Worm (Caenorhabditis elegans): ENCODE data around the gene T24E12.2.
"Not testable (repeated sequence)": the region's sequence is repeated elsewhere in the genome, so short reads cannot be mapped to it uniquely, and the experiment has no call there.

The T24E12.2 gene

DNA sequence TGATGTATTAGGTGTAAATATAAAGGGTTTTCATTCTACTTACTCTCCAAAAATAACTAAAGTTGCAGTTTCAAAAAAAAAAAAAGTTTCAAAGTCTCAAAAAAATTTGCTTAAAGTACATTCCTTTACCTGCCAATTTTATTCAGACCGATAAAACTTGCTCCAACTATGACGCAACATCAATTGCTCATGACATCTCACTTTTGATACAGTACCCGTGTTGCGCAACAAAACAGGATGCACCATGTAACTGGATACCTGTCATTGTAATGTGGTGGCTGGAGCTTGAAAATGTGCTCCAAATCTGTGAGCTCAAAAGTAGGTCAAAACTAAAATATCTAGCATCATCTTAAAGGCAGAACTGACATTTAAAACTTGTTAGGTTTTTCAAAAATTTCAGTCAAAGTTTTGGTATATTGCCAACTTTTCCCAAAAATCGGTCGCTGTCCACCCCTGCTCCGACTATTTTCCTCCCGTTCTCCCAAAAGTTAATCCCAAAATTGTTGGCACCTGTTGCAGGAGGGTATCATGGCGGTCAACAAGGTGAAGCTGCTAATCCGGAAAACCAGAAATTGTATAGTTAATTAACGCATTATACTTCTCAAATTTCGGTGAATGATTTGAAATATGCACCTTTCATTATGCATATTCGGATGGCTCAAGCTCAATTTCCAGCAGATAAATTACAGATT lies at the start of gene T24E12.2:
T24E12.2 (plus strand) TSS at position 642 of the 692 bp plus-strand sequence.
- TF ChIP-seq W03F9.2 (tag; optimal IDR thresholded peaks at IDR 0.05) (no peak), dao-5 (tag; optimal IDR thresholded peaks at IDR 0.05) (no peak), him-1 (tag; optimal IDR thresholded peaks at IDR 0.05) (no peak)

DNA sequence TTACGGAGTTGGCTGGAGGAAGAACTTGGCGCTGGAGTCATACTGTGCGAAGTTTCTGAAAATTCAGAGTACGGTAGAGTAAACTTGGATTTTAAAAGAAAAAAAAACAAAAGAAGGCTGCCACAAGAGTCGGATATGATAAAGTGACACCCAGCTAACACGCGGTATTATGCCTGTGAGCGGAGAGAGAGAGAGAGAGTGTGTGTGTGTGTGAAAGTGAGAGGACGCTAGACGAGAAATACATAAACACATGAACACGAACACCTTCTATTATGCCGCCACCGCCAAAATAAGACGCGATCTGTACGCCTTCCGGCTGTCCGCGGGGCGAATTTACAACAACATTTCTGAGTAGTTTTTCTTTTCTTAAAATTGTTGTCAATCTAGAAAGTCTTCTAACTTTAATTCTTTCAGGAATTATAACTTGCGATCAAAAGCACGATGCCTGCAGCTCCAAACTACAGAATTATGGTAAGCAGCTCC lies 45.8 kb upstream of the T24E12.2 start, which contains the start of gene F12E12.6:
F12E12.6 (minus strand) TSS at position 51 of the 483 bp plus-strand sequence.
- TF ChIP-seq dao-5 (tag; optimal IDR thresholded peaks at IDR 0.05) (no peak), him-1 (tag; optimal IDR thresholded peaks at IDR 0.05) (no peak), W03F9.2 (tag; optimal IDR thresholded peaks at IDR 0.05) (no peak)

DNA sequence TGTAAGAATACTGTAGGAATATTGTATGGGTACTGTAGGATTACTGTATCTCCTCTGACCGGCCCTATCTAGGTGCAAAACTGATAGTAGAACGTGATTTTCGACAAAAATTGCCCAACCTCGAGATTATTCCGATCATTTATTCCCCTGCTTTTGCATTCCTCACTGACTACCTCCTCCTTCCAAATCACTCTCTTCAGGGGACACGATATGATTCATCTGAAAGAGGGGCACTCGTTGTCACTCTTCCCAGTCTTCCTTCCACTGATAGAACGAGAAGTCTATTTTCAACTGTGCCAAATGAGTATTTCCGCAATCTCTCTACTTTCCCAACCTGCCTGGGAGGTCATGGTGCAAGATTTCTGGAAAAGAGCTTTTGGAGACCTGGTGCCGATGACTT lies 43.1 kb upstream of the T24E12.2 start, which contains the start of gene F12E12.2:
F12E12.2 (plus strand) TSS at position 301 of the 400 bp plus-strand sequence.
- TF ChIP-seq W03F9.2 (tag; optimal IDR thresholded peaks at IDR 0.05) (no peak), him-1 (tag; optimal IDR thresholded peaks at IDR 0.05) (no peak), dao-5 (tag; optimal IDR thresholded peaks at IDR 0.05) (no peak)

DNA sequence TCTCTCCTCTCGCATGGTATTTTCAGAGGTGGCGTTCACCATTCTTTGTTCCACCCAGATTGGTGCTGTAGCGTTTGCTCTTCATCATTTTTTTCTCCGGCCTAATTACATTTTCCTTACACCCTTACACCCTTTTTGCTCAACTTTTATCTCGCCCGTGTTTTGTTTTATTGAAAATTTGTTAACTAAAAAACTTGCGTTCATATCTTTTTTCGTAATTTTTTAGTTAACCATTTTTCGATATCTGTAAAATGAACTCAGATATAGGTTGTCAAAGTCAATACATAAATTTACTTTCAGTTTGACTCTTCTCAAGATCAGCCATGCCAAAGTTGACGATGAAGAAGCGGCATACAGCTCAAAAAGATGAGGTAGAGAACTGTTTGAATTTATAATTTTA lies 41.2 kb upstream of the T24E12.2 start, which contains the start of gene F12E12.1:
F12E12.1 (plus strand) TSS at position 301 of the 400 bp plus-strand sequence.
- TF ChIP-seq dao-5 (tag; optimal IDR thresholded peaks at IDR 0.05) = no peak
- TF ChIP-seq W03F9.2 (tag; optimal IDR thresholded peaks at IDR 0.05) = no peak
- TF ChIP-seq him-1 (tag; optimal IDR thresholded peaks at IDR 0.05) = no peak

DNA sequence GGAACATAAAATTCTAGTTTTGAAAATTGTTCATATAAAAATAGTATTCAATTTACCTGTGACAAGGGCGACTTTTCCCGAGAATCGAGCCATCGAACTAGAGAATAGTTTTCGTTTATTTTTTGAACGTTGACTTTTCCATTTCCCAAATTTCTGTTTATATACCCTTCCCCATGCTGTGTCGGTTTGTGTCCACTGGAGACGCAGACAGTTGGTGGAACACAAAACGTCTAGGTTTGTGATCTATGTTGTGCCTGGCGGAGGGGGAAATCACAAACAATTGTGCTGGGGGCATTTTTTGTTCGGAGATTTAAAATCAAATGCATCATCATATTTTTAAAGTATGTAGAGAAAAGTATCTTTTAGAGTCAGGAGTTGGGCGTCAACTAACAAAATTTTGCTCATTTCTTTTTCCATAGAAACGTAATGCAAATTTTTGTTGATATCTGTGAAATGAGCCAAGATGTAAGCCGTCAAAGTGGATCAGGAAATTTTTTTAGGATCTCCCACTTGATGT lies 39.0 kb upstream of the T24E12.2 start, which contains the start of gene nta-1:
nta-1 (minus strand) TSS at position 131 of the 517 bp plus-strand sequence.
- TF ChIP-seq him-1 (tag; optimal IDR thresholded peaks at IDR 0.05) (no peak), dao-5 (tag; optimal IDR thresholded peaks at IDR 0.05) (no peak), W03F9.2 (tag; optimal IDR thresholded peaks at IDR 0.05) (no peak)

DNA sequence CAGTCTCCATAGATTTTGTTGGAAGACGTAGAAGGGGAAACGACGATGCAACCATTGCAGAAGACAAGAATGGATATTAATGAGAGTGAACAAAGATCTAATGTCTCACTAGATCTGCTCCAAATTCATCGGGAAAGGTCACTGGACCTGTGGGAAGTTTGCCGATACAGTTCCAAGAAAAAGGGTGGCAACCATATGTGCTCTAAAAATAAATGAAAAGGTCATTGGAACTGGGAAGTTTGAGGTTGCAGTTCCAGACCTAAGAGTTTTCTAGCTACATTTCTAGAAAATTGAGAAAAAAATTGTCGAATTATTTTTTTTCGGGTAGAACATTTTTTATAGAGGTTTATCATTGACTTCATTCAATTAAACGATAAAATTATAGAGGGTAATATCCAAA lies 35.3 kb upstream of the T24E12.2 start, which contains the start of gene fbxb-92:
fbxb-92 (minus strand) TSS at position 101 of the 400 bp plus-strand sequence.
- TF ChIP-seq him-1 (tag; optimal IDR thresholded peaks at IDR 0.05) (no peak), dao-5 (tag; optimal IDR thresholded peaks at IDR 0.05) (no peak), W03F9.2 (tag; optimal IDR thresholded peaks at IDR 0.05) (no peak)

DNA sequence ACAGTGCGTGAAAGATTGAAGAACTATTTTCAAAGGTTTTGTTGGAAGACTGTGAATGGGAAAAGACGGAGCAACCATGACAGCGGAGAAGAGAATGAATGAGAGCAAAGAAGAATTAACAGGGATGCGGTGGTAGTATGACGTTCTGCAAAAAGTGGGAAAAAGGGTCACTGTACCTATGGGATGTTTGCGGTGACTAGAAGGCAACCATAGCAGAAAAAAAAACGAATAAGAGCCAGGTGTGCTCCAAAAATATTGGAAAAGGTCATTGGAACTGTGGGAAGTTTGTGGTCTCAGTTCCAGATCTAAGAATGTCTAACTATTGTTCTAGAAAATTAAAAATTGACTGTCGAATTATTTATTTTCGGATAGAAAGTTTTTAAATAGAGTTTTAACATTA lies 34.0 kb upstream of the T24E12.2 start, which contains the start of gene fbxb-90:
fbxb-90 (minus strand) TSS at position 101 of the 400 bp plus-strand sequence.
- TF ChIP-seq dao-5 (tag; optimal IDR thresholded peaks at IDR 0.05) (no peak), him-1 (tag; optimal IDR thresholded peaks at IDR 0.05) (no peak), W03F9.2 (tag; optimal IDR thresholded peaks at IDR 0.05) (no peak)

DNA sequence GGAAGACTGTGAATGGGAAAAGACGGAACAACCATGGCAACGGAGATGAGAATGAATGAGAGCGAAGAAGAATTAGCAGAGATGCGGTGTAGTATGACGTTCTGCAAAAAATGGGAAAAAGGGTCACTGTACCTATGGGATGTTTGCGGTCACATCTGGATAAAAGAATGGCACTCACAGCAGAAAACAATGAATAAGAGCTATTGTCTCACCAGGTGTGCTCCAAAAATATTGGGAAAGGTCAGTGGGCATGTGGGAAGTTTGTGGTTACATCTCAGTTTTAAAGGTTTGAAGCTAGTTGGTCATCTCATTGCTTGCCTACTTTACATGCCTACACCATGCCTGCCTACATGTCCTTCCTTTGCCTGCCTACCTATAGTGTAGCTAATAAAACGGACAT lies 32.1 kb upstream of the T24E12.2 start, which contains the start of gene fbxb-91:
fbxb-91 (minus strand) TSS at position 101 of the 400 bp plus-strand sequence.
- TF ChIP-seq W03F9.2 (tag; optimal IDR thresholded peaks at IDR 0.05) (no peak), him-1 (tag; optimal IDR thresholded peaks at IDR 0.05) (no peak), dao-5 (tag; optimal IDR thresholded peaks at IDR 0.05) (no peak)

DNA sequence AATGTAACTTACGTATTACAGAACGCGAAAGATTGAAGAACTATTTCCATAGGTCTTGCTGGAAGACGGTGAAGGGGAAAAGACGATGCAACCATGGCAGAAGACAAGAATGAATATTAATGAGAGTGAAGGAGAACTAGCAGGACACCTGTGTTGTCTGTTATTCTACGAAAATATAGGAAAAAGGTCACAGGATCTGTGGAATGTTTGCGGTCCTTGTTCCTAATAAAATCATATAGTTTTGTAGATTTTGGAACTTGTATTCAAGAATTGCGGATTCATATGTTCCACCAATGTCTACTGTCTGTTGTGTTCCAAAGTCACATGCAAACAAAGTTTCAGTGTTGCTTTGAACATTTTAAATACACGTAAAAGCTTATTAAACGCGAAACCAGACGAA lies 30.6 kb upstream of the T24E12.2 start, which contains the start of gene sdz-11:
sdz-11 (minus strand) TSS at position 101 of the 400 bp plus-strand sequence.
- TF ChIP-seq dao-5 (tag; optimal IDR thresholded peaks at IDR 0.05) = no peak

DNA sequence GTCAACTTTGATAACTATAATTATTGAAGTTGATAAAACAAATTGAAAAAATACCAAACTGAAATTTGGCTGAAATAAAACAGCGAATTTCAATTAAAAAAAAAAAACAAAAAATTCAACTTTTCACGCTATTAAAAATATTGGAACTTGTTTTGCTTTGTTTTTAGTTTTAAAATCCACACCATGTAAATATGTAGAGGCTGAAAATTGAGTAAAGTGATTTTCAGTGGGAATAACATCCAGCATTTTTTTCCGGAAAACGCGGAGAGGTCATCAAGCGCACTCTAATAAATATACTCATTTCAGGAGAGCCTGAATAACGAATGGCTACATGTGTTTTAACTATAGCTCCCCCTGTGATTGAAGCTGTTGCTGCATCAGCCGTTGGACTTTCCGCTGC lies 29.2 kb upstream of the T24E12.2 start, which contains the start of gene rcd-1:
rcd-1 (plus strand) TSS at position 301 of the 400 bp plus-strand sequence.
- TF ChIP-seq him-1 (tag; optimal IDR thresholded peaks at IDR 0.05) (no peak), dao-5 (tag; optimal IDR thresholded peaks at IDR 0.05) (no peak), W03F9.2 (tag; optimal IDR thresholded peaks at IDR 0.05) (no peak)

DNA sequence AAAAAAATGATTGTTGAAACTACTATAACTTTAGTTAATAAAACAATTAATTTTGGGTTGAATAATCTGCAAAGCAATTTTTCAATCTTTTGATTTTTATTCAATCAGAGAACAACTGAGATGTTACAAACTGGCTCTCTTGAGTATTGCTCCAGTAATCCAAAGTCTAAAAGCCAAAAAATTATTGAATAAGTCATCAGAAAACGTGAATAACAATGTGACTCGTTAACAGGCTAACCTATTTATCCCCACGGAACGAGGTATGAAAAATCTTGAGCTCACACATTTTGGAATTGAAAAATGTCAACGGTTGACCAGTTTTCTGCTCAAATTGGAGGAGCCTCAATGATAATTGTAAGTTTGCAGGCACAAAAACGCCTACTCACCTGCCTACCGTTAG lies 25.3 kb upstream of the T24E12.2 start, which contains the start of gene srx-111:
srx-111 (plus strand) TSS at position 301 of the 400 bp plus-strand sequence.
- TF ChIP-seq W03F9.2 (tag; optimal IDR thresholded peaks at IDR 0.05) (no peak), him-1 (tag; optimal IDR thresholded peaks at IDR 0.05) (no peak), dao-5 (tag; optimal IDR thresholded peaks at IDR 0.05) (no peak)

DNA sequence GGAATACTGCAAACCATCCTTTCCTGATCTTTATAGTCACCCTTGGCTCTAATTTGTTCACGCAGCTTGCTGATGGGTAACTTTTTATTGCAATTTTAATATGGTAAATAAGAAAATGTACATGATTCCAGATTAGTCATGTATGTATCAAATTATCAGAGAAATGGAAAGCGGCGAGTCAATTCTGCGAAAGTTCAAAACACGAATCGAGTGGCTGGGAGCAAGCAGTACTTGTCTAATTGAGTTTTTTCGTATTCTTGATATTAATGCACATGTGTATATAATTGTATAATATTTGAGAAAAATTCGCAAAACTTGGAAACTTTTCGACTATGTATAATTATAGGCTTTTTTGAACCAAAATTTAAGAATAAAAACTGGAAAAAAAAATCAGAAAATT lies 23.7 kb upstream of the T24E12.2 start, which contains the start of gene T24E12.12:
T24E12.12 (plus strand) TSS at position 281 of the 400 bp plus-strand sequence.
- TF ChIP-seq W03F9.2 (tag; optimal IDR thresholded peaks at IDR 0.05) (no peak), dao-5 (tag; optimal IDR thresholded peaks at IDR 0.05) (no peak), him-1 (tag; optimal IDR thresholded peaks at IDR 0.05) (no peak)

DNA sequence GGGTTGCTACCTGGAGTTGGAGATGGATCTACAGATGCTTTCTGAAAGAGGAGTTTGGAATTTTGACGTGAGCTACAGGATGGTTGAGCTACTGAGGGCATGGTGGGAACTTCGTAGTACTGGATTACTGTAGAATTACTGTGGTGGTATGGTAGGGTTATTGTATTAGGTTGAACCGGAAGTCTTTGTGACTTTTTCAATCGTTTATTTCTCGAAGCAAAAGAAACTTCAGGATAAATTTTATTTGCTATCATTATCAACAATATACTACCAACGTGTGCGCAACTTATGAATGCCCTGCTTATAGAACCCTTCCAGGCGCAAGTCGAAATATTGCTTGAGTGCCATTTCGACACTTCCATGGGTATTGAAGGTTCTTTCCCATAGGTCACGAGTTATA lies 21.2 kb upstream of the T24E12.2 start, which contains the start of gene T24E12.6:
T24E12.6 (minus strand) TSS at position 101 of the 400 bp plus-strand sequence.
- TF ChIP-seq dao-5, him-1, W03F9.2 (tag; optimal IDR thresholded peaks at IDR 0.05): not testable (repeated sequence)

Measured in whole organism, L4/young adult.